Worm (Caenorhabditis elegans) whole organism, L1 larva: ENCODE data around the gene nhr-256.

ENCODE experiments used
- aly-2 ChIP-seq: fragments of 150-350 bp; optimal IDR thresholded peaks from 2 replicates; lab custom pipeline; 2014; ENCODE audit warnings: missing biosample characterization, missing genetic modification characterization
- ceh-88 ChIP-seq: fragments of 200-800 bp; sonication (Bioruptor generic); IDR thresholded peaks from 2 replicates; pipeline ENCODE4 v1.3.6; 2022; ENCODE audit warnings: missing genetic modification characterization, missing compliant biosample characterization
- egl-27 ChIP-seq, 2 experiments: fragments of 150-350 bp in 1 of 2; sonication (generic microtip); optimal IDR thresholded peaks; 3 replicates each; lab custom pipeline; 2017 to 2018; ENCODE audit warnings: missing biosample characterization in 2 of 2, missing genetic modification characterization in 2 of 2, missing genetic modification reagents in 2 of 2
- isw-1 ChIP-seq: fragments of 200-800 bp; sonication (Bioruptor generic); IDR thresholded peaks from 2 replicates; pipeline ENCODE4 v1.3.6; 2022; ENCODE audit warnings: missing genetic modification characterization, missing compliant biosample characterization
- mep-1 ChIP-seq: fragments of 150-350 bp; optimal IDR thresholded peaks from 2 replicates; lab custom pipeline; 2014; ENCODE audit warnings: missing biosample characterization, missing genetic modification characterization
- nhr-47 ChIP-seq: sonication (generic microtip); optimal IDR thresholded peaks from 2 replicates; lab custom pipeline; 2016; ENCODE audit warnings: mild to moderate bottlenecking, missing genetic modification characterization, moderate library complexity, missing compliant biosample characterization
- nhr-76 ChIP-seq: sonication (generic microtip); optimal IDR thresholded peaks from 2 replicates; lab custom pipeline; 2017; ENCODE audit warnings: missing biosample characterization, missing genetic modification characterization

- TF ChIP-seq aly-2 (tag; lab: Kevin White, UChicago) (no peak), egl-27 (tag; optimal IDR thresholded peaks at IDR 0.05; lab: Kevin White, UChicago) (no peak), nhr-47 (tag; lab: Kevin White, UChicago) (no peak), mep-1 (tag; lab: Kevin White, UChicago) (no peak), nhr-76 (tag; lab: Kevin White, UChicago) (no peak), ceh-88 (GFP tag; lab: Robert Waterston, UW) (no peak), isw-1 (no peak)
Observed at ce11 chrV:1718232-1718631, 25.3 kb upstream of the nhr-256 start.
